Worm (Caenorhabditis elegans) whole organism, L3 larva: Measurements from ENCODE around the gene srab-6.

Source experiments
- R02D3.7 ChIP-seq: fragments of 150-350 bp; optimal IDR thresholded peaks from 2 replicates; lab custom pipeline; 2014; ENCODE audit warnings: missing biosample characterization, missing genetic modification characterization
- aly-2 ChIP-seq: fragments of 150-350 bp; optimal IDR thresholded peaks from 2 replicates; lab custom pipeline; 2014; ENCODE audit warnings: missing biosample characterization, missing genetic modification characterization
- ama-1 ChIP-seq: fragments of 150-350 bp; optimal IDR thresholded peaks from 2 replicates; lab custom pipeline; 2018
- egl-5 ChIP-seq: fragments of 150-350 bp; optimal IDR thresholded peaks from 2 replicates; lab custom pipeline; 2017; ENCODE audit warnings: missing biosample characterization, missing genetic modification reagents, missing genetic modification characterization, inconsistent platforms
- jun-1 ChIP-seq: fragments of 150-350 bp; optimal IDR thresholded peaks from 2 replicates; lab custom pipeline; 2014; ENCODE audit warnings: missing biosample characterization, missing genetic modification reagents, missing genetic modification characterization
- mdl-1 ChIP-seq: fragments of 150-350 bp; optimal IDR thresholded peaks from 2 replicates; lab custom pipeline; 2014; ENCODE audit warnings: missing biosample characterization, missing genetic modification characterization
- nhr-25 ChIP-seq: sonication (generic microtip); optimal IDR thresholded peaks from 2 replicates; lab custom pipeline; 2017; ENCODE audit warnings: missing biosample characterization, missing genetic modification characterization
- pha-4 ChIP-seq: fragments of 150-350 bp; optimal IDR thresholded peaks from 2 replicates; lab custom pipeline; 2014; ENCODE audit warnings: missing biosample characterization, missing genetic modification reagents, missing genetic modification characterization
- sea-2 ChIP-seq: fragments of 150-350 bp; sonication (generic microtip); optimal IDR thresholded peaks from 4 replicates; lab custom pipeline; 2014; ENCODE audit warnings: missing biosample characterization, missing genetic modification reagents, missing genetic modification characterization
- skn-1 ChIP-seq: fragments of 150-350 bp; optimal IDR thresholded peaks from 2 replicates; lab custom pipeline; 2014; ENCODE audit warnings: missing biosample characterization, missing genetic modification characterization
- snpc-4 ChIP-seq: fragments of 150-350 bp; optimal IDR thresholded peaks from 2 replicates; lab custom pipeline; 2014; ENCODE audit warnings: missing biosample characterization, missing genetic modification characterization
- unc-39 ChIP-seq: sonication (generic microtip); optimal IDR thresholded peaks from 4 replicates; lab custom pipeline; 2017; ENCODE audit warnings: missing biosample characterization, missing genetic modification characterization
- unc-62 ChIP-seq: fragments of 150-350 bp; sonication (generic microtip); optimal IDR thresholded peaks from 4 replicates; lab custom pipeline; 2014; ENCODE audit warnings: missing biosample characterization, missing genetic modification reagents, missing genetic modification characterization
- ztf-11 ChIP-seq: fragments of 150-350 bp; optimal IDR thresholded peaks from 2 replicates; lab custom pipeline; 2014; ENCODE audit warnings: missing biosample characterization, missing genetic modification characterization

DNA sequence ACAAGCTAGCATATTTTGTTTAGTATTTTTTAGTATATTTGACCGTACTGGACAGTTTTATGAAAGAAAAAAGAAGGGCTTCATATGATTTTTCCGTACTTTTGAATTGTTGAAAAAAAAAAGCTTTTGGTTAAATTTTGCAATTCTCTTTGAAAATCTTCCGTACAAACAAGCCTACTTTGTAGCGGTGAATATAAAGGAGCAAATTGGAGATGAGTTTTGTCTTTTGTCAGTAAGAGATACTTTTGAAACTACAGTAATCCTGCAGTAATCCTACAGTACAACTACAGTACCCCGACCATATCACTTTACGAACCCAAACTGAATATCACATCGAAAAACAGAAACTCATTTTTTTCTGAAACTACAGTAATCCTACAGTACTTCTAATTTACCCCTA lies 29.4 kb downstream of the srab-6 start:
- TF ChIP-seq ztf-11 (tag; lab: Kevin White, UChicago) (no peak), R02D3.7 (no peak), jun-1 (tag; lab: Kevin White, UChicago) (no peak), sea-2 (GFP tag; lab: Kevin White, UChicago) (no peak), nhr-25 (tag; lab: Kevin White, UChicago) (no peak), aly-2 (tag; lab: Kevin White, UChicago) (no peak), skn-1 (no peak), mdl-1 (tag; lab: Kevin White, UChicago) (no peak), pha-4 (tag; lab: Kevin White, UChicago) (no peak), unc-62 (no peak), egl-5 (no peak), ama-1 (no peak), snpc-4 (tag; lab: Kevin White, UChicago) (no peak), unc-39 (tag; lab: Kevin White, UChicago) (no peak)
